Worm (Caenorhabditis elegans) whole organism, L4 larva: Measurements from ENCODE around the gene col-76.
A peak's percentile ranks its signal among the peaks of the same experiment; 100 is the strongest.

Experiments
- F26F4.8 ChIP-seq: fragments of 200-800 bp; sonication (Bioruptor generic); conservative IDR thresholded peaks from 2 replicates; pipeline ENCODE4 v1.3.6; 2022; ENCODE audit warnings: missing genetic modification characterization, missing compliant biosample characterization
- aly-2 ChIP-seq: sonication (generic microtip); optimal IDR thresholded peaks from 2 replicates; lab custom pipeline; 2018; ENCODE audit warnings: missing biosample characterization, missing genetic modification characterization
- arid-1 ChIP-seq: fragments of 200-800 bp; sonication (Bioruptor generic); conservative IDR thresholded peaks from 2 replicates; pipeline ENCODE4 v1.3.6; 2022; ENCODE audit warnings: missing genetic modification reagents, missing genetic modification characterization, missing compliant biosample characterization
- ceh-28 ChIP-seq: fragments of 150-350 bp; optimal IDR thresholded peaks from 2 replicates; lab custom pipeline; 2014; ENCODE audit warnings: missing biosample characterization, missing genetic modification reagents, missing genetic modification characterization
- hlh-30 ChIP-seq: sonication (generic microtip); optimal IDR thresholded peaks from 2 replicates; lab custom pipeline; 2017; ENCODE audit warnings: antibody characterized with exemption, mild to moderate bottlenecking, missing genetic modification characterization, missing compliant biosample characterization; ENCODE audit not compliant: insufficient read depth
- lsy-2 ChIP-seq, 2 experiments: fragments of 150-350 bp in 1 of 2; sonication (generic microtip) in 1 of 2; optimal IDR thresholded peaks; 2 replicates each; lab custom pipeline; 2014 to 2017; ENCODE audit warnings: missing biosample characterization in 2 of 2, missing genetic modification characterization in 2 of 2
- mep-1 ChIP-seq: fragments of 150-350 bp; sonication (generic microtip); optimal IDR thresholded peaks from 3 replicates; lab custom pipeline; 2014; ENCODE audit warnings: missing biosample characterization, missing genetic modification characterization
- nhr-237 ChIP-seq: sonication (generic microtip); optimal IDR thresholded peaks from 2 replicates; lab custom pipeline; 2017; ENCODE audit warnings: missing biosample characterization, missing genetic modification characterization
- nhr-25 ChIP-seq: sonication (generic microtip); optimal IDR thresholded peaks from 2 replicates; lab custom pipeline; 2017; ENCODE audit warnings: missing genetic modification characterization, mild to moderate bottlenecking, missing compliant biosample characterization, antibody characterized with exemption, moderate library complexity, borderline replicate concordance; ENCODE audit not compliant: insufficient read depth
- unc-39 ChIP-seq: sonication (generic microtip); optimal IDR thresholded peaks from 2 replicates; lab custom pipeline; 2017; ENCODE audit warnings: missing biosample characterization, missing genetic modification characterization

DNA sequence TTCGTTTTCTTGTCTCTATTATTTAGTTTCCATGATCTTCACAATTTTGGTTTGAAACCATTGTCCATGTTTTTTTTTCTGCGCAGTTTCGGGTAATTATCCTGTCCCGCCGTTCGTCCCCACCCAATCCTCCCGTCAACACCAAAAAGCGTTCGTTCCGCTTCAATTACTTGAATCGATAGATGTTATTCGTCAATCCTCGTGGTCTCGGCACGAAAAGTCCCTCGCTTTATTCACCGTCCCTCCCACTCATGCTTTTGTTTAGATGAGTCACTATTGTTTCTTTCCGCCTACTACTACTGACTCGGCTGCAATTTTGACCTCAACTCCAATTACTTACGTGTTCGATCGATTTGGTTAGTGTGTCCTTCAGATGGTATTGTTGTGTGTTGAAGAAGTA lies 19.3 kb downstream of the col-76 start:
- TF ChIP-seq F26F4.8 = no peak
- no peak for TF ChIP-seq nhr-237
- TF ChIP-seq nhr-25 = no peak
- no peak for TF ChIP-seq mep-1 (tag; lab: Kevin White, UChicago)
- TF ChIP-seq ceh-28 = peak; percentile 3
- TF ChIP-seq lsy-2 (tag; optimal IDR thresholded peaks at IDR 0.05; lab: Kevin White, UChicago) = no peak
- no peak for TF ChIP-seq aly-2
- no peak for TF ChIP-seq arid-1 (GFP tag; lab: Robert Waterston, UW)
- no peak for TF ChIP-seq unc-39 (tag; lab: Kevin White, UChicago)
- TF ChIP-seq hlh-30 = no peak
